Worm (Caenorhabditis elegans) whole organism, L2 larva: ENCODE data around the gene F49E2.5.
A peak's percentile ranks its signal among the peaks of the same experiment; 100 is the strongest.

ENCODE experiments used
- C34F6.9 ChIP-seq: fragments of 150-350 bp; optimal IDR thresholded peaks from 2 replicates; lab custom pipeline; 2014; ENCODE audit warnings: missing biosample characterization, missing genetic modification characterization
- F13H6.1 ChIP-seq: sonication (generic microtip); optimal IDR thresholded peaks from 2 replicates; lab custom pipeline; 2016; ENCODE audit warnings: missing genetic modification characterization, missing compliant biosample characterization
- R02D3.7 ChIP-seq: fragments of 150-350 bp; optimal IDR thresholded peaks from 2 replicates; lab custom pipeline; 2014; ENCODE audit warnings: missing biosample characterization, missing genetic modification characterization
- Y55F3AM.14 ChIP-seq: fragments of 200-800 bp; sonication (Bioruptor generic); optimal IDR thresholded peaks from 2 replicates; lab custom pipeline; 2018; ENCODE audit warnings: mild to moderate bottlenecking, missing genetic modification characterization, missing compliant biosample characterization
- ZK546.5 ChIP-seq: sonication (generic microtip); optimal IDR thresholded peaks from 2 replicates; lab custom pipeline; 2017; ENCODE audit warnings: missing biosample characterization, missing genetic modification characterization
- alr-1 ChIP-seq: fragments of 150-350 bp; optimal IDR thresholded peaks from 2 replicates; lab custom pipeline; 2014; ENCODE audit warnings: missing biosample characterization, missing genetic modification characterization
- aly-2 ChIP-seq: fragments of 150-350 bp; optimal IDR thresholded peaks from 2 replicates; lab custom pipeline; 2014; ENCODE audit warnings: missing biosample characterization, missing genetic modification characterization
- ama-1 ChIP-seq: fragments of 150-350 bp; optimal IDR thresholded peaks from 2 replicates; lab custom pipeline; 2018; ENCODE audit warnings: inconsistent platforms
- blmp-1 ChIP-seq: sonication (generic microtip); optimal IDR thresholded peaks from 2 replicates; lab custom pipeline; 2017; ENCODE audit warnings: missing genetic modification characterization, mild to moderate bottlenecking, missing compliant biosample characterization, antibody characterized with exemption, moderate library complexity; ENCODE audit not compliant: insufficient read depth
- ceh-16 ChIP-seq: fragments of 150-350 bp; optimal IDR thresholded peaks from 2 replicates; lab custom pipeline; 2014; ENCODE audit warnings: missing biosample characterization, missing genetic modification characterization
- ceh-82 ChIP-seq: fragments of 150-350 bp; optimal IDR thresholded peaks from 2 replicates; lab custom pipeline; 2014; ENCODE audit warnings: missing biosample characterization, missing genetic modification characterization
- crh-2 ChIP-seq: sonication (generic microtip); optimal IDR thresholded peaks from 2 replicates; lab custom pipeline; 2017; ENCODE audit warnings: missing biosample characterization, missing genetic modification characterization
- dmd-4 ChIP-seq: sonication (generic microtip); optimal IDR thresholded peaks from 2 replicates; lab custom pipeline; 2017; ENCODE audit warnings: missing biosample characterization, missing genetic modification characterization
- egl-27 ChIP-seq: sonication (generic microtip); optimal IDR thresholded peaks from 3 replicates; lab custom pipeline; 2017; ENCODE audit warnings: missing biosample characterization, missing genetic modification reagents, missing genetic modification characterization
- elt-1 ChIP-seq: fragments of 150-350 bp; optimal IDR thresholded peaks from 2 replicates; lab custom pipeline; 2014; ENCODE audit warnings: missing biosample characterization, missing genetic modification characterization
- elt-3 ChIP-seq: sonication (generic microtip); optimal IDR thresholded peaks from 2 replicates; lab custom pipeline; 2017; ENCODE audit warnings: missing biosample characterization, missing genetic modification characterization
- fos-1 ChIP-seq: fragments of 150-350 bp; optimal IDR thresholded peaks from 2 replicates; lab custom pipeline; 2014; ENCODE audit warnings: missing biosample characterization, missing genetic modification characterization
- gmeb-1 ChIP-seq: fragments of 150-350 bp; optimal IDR thresholded peaks from 2 replicates; lab custom pipeline; 2014; ENCODE audit warnings: missing biosample characterization, missing genetic modification characterization
- lin-11 ChIP-seq: fragments of 150-350 bp; sonication (generic microtip); optimal IDR thresholded peaks from 2 replicates; lab custom pipeline; 2014; ENCODE audit warnings: missing biosample characterization, missing genetic modification characterization, inconsistent platforms, mixed read lengths
- lin-13 ChIP-seq: fragments of 150-350 bp; optimal IDR thresholded peaks from 2 replicates; lab custom pipeline; 2014; ENCODE audit warnings: missing biosample characterization, missing genetic modification reagents, missing genetic modification characterization
- lin-39 ChIP-seq: fragments of 150-350 bp; optimal IDR thresholded peaks from 2 replicates; lab custom pipeline; 2014; ENCODE audit warnings: missing biosample characterization, missing genetic modification reagents, missing genetic modification characterization
- lsy-2 ChIP-seq, 2 experiments: fragments of 150-350 bp in 1 of 2; sonication (generic microtip) in 1 of 2; optimal IDR thresholded peaks; 2 replicates each; lab custom pipeline; 2014 to 2017; ENCODE audit warnings: missing biosample characterization in 2 of 2, missing genetic modification characterization in 2 of 2
- mab-5 ChIP-seq: fragments of 150-350 bp; optimal IDR thresholded peaks from 2 replicates; lab custom pipeline; 2014; ENCODE audit warnings: missing biosample characterization, missing genetic modification characterization
- mbf-1 ChIP-seq: sonication (generic microtip); optimal IDR thresholded peaks from 2 replicates; lab custom pipeline; 2017; ENCODE audit warnings: missing biosample characterization, missing genetic modification characterization
- mdl-1 ChIP-seq, 2 experiments: fragments of 150-350 bp in 1 of 2; sonication (generic microtip) in 1 of 2; optimal IDR thresholded peaks; 2 replicates each; lab custom pipeline; 2017; ENCODE audit warnings: missing biosample characterization in 2 of 2, missing genetic modification characterization in 2 of 2
- nhr-10 ChIP-seq: sonication (generic microtip); optimal IDR thresholded peaks from 2 replicates; lab custom pipeline; 2017; ENCODE audit warnings: missing biosample characterization, missing genetic modification characterization
- nhr-11 ChIP-seq: fragments of 150-350 bp; optimal IDR thresholded peaks from 2 replicates; lab custom pipeline; 2014; ENCODE audit warnings: missing biosample characterization, missing genetic modification characterization
- nhr-12 ChIP-seq: fragments of 150-350 bp; optimal IDR thresholded peaks from 2 replicates; lab custom pipeline; 2014; ENCODE audit warnings: missing biosample characterization, missing genetic modification characterization
- nhr-129 ChIP-seq: fragments of 150-350 bp; optimal IDR thresholded peaks from 2 replicates; lab custom pipeline; 2014; ENCODE audit warnings: missing biosample characterization, missing genetic modification characterization
- nhr-21 ChIP-seq: fragments of 150-350 bp; optimal IDR thresholded peaks from 2 replicates; lab custom pipeline; 2014; ENCODE audit warnings: missing biosample characterization, missing genetic modification characterization
- nhr-23 ChIP-seq: fragments of 150-350 bp; optimal IDR thresholded peaks from 2 replicates; lab custom pipeline; 2014; ENCODE audit warnings: missing biosample characterization, missing genetic modification reagents, missing genetic modification characterization
- nhr-237 ChIP-seq: fragments of 150-350 bp; optimal IDR thresholded peaks from 2 replicates; lab custom pipeline; 2014; ENCODE audit warnings: missing biosample characterization, missing genetic modification characterization
- nhr-25 ChIP-seq: fragments of 150-350 bp; sonication (generic microtip); optimal IDR thresholded peaks from 3 replicates; lab custom pipeline; 2014; ENCODE audit warnings: missing biosample characterization, missing genetic modification characterization
- nhr-6 ChIP-seq: fragments of 150-350 bp; optimal IDR thresholded peaks from 2 replicates; lab custom pipeline; 2014; ENCODE audit warnings: missing biosample characterization, missing genetic modification characterization
- nhr-77 ChIP-seq: fragments of 150-350 bp; optimal IDR thresholded peaks from 2 replicates; lab custom pipeline; 2014; ENCODE audit warnings: missing biosample characterization, missing genetic modification characterization
- peb-1 ChIP-seq: fragments of 150-350 bp; optimal IDR thresholded peaks from 2 replicates; lab custom pipeline; 2014; ENCODE audit warnings: missing biosample characterization, missing genetic modification characterization
- sem-4 ChIP-seq: fragments of 150-350 bp; optimal IDR thresholded peaks from 2 replicates; lab custom pipeline; 2014; ENCODE audit warnings: missing biosample characterization, missing genetic modification reagents, missing genetic modification characterization
- skn-1 ChIP-seq: sonication (generic microtip); optimal IDR thresholded peaks from 2 replicates; lab custom pipeline; 2017; ENCODE audit warnings: missing biosample characterization, missing genetic modification characterization
- sma-3 ChIP-seq: sonication (generic microtip); optimal IDR thresholded peaks from 2 replicates; lab custom pipeline; 2016; ENCODE audit warnings: missing genetic modification reagents, missing genetic modification characterization, missing compliant biosample characterization
- sma-9 ChIP-seq, 2 experiments: fragments of 150-350 bp in 1 of 2; sonication (generic microtip) in 1 of 2; optimal IDR thresholded peaks; 2 replicates each; lab custom pipeline; 2014 to 2016; ENCODE audit warnings: missing genetic modification characterization in 2 of 2, mild to moderate bottlenecking in 1 of 2, missing biosample characterization in 1 of 2, missing compliant biosample characterization in 1 of 2, missing genetic modification reagents in 1 of 2, moderate library complexity in 1 of 2
- snpc-4 ChIP-seq: fragments of 150-350 bp; optimal IDR thresholded peaks from 2 replicates; lab custom pipeline; 2014; ENCODE audit warnings: missing biosample characterization, missing genetic modification characterization
- unc-39 ChIP-seq: fragments of 150-350 bp; optimal IDR thresholded peaks from 2 replicates; lab custom pipeline; 2014; ENCODE audit warnings: missing biosample characterization, missing genetic modification characterization
- unc-55 ChIP-seq: fragments of 150-350 bp; sonication (generic microtip); optimal IDR thresholded peaks from 3 replicates; lab custom pipeline; 2014; ENCODE audit warnings: missing biosample characterization, missing genetic modification reagents, missing genetic modification characterization
- unc-62 ChIP-seq: fragments of 150-350 bp; optimal IDR thresholded peaks from 2 replicates; lab custom pipeline; 2014; ENCODE audit warnings: missing biosample characterization, missing genetic modification reagents, missing genetic modification characterization
- zag-1 ChIP-seq: fragments of 150-350 bp; optimal IDR thresholded peaks from 2 replicates; lab custom pipeline; 2014; ENCODE audit warnings: missing biosample characterization, missing genetic modification characterization
- ztf-1 ChIP-seq: fragments of 200-800 bp; sonication (Bioruptor generic); conservative IDR thresholded peaks from 2 replicates; pipeline ENCODE4 v1.3.6; 2022; ENCODE audit warnings: missing genetic modification characterization, missing compliant biosample characterization
- ztf-11 ChIP-seq: sonication (generic microtip); optimal IDR thresholded peaks from 2 replicates; lab custom pipeline; 2017; ENCODE audit warnings: missing biosample characterization, missing genetic modification characterization
- ztf-4 ChIP-seq: fragments of 150-350 bp; optimal IDR thresholded peaks from 2 replicates; lab custom pipeline; 2014; ENCODE audit warnings: missing biosample characterization, missing genetic modification characterization

Gene F49E2.5

ce11 chrX:9560931-9561330 lies 17.5 kb downstream of the F49E2.5 start:
- TF ChIP-seq ceh-82 (tag; lab: Kevin White, UChicago) (no peak), peb-1 (no peak), dmd-4 (tag; lab: Kevin White, UChicago) (no peak), ztf-1 (no peak), Y55F3AM.14 (no peak), snpc-4 (tag; lab: Kevin White, UChicago) (no peak), nhr-10 (tag; lab: Kevin White, UChicago) (no peak), ztf-11 (tag; lab: Kevin White, UChicago) (no peak), unc-39 (no peak), sma-9 (GFP tag; optimal IDR thresholded peaks at IDR 0.05; lab: Kevin White, UChicago) (peak; percentile 23), sma-9 (tag; optimal IDR thresholded peaks at IDR 0.05; lab: Kevin White, UChicago) (no peak), C34F6.9 (tag; lab: Kevin White, UChicago) (no peak), nhr-23 (tag; lab: Kevin White, UChicago) (no peak), sma-3 (peak; percentile 19), lin-11 (tag; lab: Kevin White, UChicago) (no peak), nhr-12 (no peak), nhr-11 (tag; lab: Kevin White, UChicago) (no peak), ceh-16 (tag; lab: Kevin White, UChicago) (no peak), R02D3.7 (no peak), sem-4 (tag; lab: Kevin White, UChicago) (no peak), ama-1 (lab: Kevin White, UChicago) (peak; percentile 49), lin-39 (tag; lab: Kevin White, UChicago) (no peak), crh-2 (tag; lab: Kevin White, UChicago) (peak; percentile 46), nhr-237 (tag; lab: Kevin White, UChicago) (no peak), zag-1 (no peak), ztf-4 (tag; lab: Kevin White, UChicago) (peak; percentile 8), alr-1 (no peak), nhr-21 (tag; lab: Kevin White, UChicago) (peak; percentile 10), F13H6.1 (tag; lab: Kevin White, UChicago) (peak; percentile 22), nhr-129 (peak; percentile 34), fos-1 (peak; percentile 10), mbf-1 (no peak), lsy-2 (tag; optimal IDR thresholded peaks at IDR 0.05; lab: Kevin White, UChicago) (peak in 1 of 2 experiments; percentile 16), nhr-25 (tag; lab: Kevin White, UChicago) (no peak), unc-62 (GFP tag; lab: Kevin White, UChicago) (no peak), gmeb-1 (tag; lab: Kevin White, UChicago) (peak; percentile 3), lin-13 (no peak), nhr-6 (tag; lab: Kevin White, UChicago) (peak; percentile 2), egl-27 (tag; lab: Kevin White, UChicago) (no peak), skn-1 (tag; lab: Kevin White, UChicago) (no peak), nhr-77 (tag; lab: Kevin White, UChicago) (no peak), elt-3 (tag; lab: Kevin White, UChicago) (no peak), mdl-1 (tag; optimal IDR thresholded peaks at IDR 0.05; lab: Kevin White, UChicago) (no peak), aly-2 (tag; lab: Kevin White, UChicago) (no peak), elt-1 (no peak), mab-5 (tag; lab: Kevin White, UChicago) (no peak), blmp-1 (tag; lab: Kevin White, UChicago) (no peak), unc-55 (GFP tag; lab: Kevin White, UChicago) (no peak), ZK546.5 (tag; lab: Kevin White, UChicago) (no peak)
